Worm (Caenorhabditis elegans) whole organism, L4/young adult: ENCODE measurements around the gene cul-4.
A peak's percentile ranks its signal among the peaks of the same experiment; 100 is the strongest.

Source experiments
- W03F9.2 ChIP-seq: fragments of 150-350 bp; optimal IDR thresholded peaks from 2 replicates; lab custom pipeline; 2014; ENCODE audit warnings: missing biosample characterization, missing genetic modification characterization
- dao-5 ChIP-seq: sonication (generic microtip); optimal IDR thresholded peaks from 2 replicates; lab custom pipeline; 2016; ENCODE audit warnings: missing genotype, missing genetic modification characterization, moderate library complexity, missing compliant biosample characterization
- him-1 ChIP-seq: sonication (generic microtip); optimal IDR thresholded peaks from 2 replicates; lab custom pipeline; 2016; ENCODE audit warnings: missing genotype, missing genetic modification reagents, missing genetic modification characterization, missing compliant biosample characterization

Gene cul-4

DNA sequence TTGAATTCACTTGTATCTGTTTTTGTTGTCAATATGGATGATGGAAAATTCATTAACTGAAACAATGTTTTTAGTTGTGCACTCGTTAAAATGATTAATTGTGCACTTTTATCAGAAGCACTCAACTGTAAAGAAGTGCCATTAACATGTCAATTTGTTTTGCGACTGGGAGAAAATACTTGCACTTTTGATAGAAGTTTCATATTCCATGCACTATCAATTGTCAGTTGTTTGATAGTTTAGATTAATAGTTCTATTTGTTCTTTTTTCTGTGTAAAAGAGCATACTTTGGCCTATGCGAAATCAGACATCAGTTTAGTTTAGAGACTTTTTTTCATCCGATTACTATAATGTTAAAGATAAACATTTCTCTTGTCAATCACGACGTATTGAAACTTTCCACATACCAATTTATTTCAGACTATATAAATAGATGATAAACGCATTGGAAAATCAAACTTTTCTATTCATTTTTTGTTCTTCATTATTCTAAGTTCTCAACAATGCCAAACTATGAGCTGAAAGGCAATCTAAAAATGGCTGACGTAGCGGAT is 11.9 kb upstream of the cul-4 start, which contains the start of gene C30G12.2:
Gene C30G12.2, plus strand, starts transcription at position 504 of the 554 bp plus-strand sequence.
- TF ChIP-seq dao-5 (tag; lab: Kevin White, UChicago): no peak
- TF ChIP-seq W03F9.2 (tag; lab: Kevin White, UChicago): no peak
- TF ChIP-seq him-1 (tag; lab: Kevin White, UChicago): no peak

DNA sequence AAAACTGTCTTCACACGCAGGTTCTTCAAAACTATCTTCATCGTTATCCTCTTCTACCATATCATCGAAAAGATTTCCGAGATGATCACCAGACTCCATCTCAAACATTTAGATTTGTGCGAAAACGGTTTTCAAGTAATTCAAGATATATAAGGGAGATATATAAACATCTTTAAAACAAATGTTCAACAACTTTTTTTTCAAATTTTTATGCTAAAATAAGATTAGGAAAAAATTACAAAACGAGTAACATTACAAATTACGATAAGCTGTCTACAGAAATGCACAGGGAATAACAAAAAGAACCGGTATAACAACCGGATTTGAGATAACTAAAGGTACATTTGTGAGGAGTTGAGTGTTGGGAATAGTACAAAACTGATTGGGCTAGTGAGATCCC is 6.0 kb upstream of the cul-4 start, which contains the start of gene C30G12.6:
Gene C30G12.6, minus strand, starts transcription at position 101 of the 400 bp plus-strand sequence.
- no peak for TF ChIP-seq dao-5 (tag; lab: Kevin White, UChicago)
- no peak for TF ChIP-seq him-1 (tag; lab: Kevin White, UChicago)
- no peak for TF ChIP-seq W03F9.2 (tag; lab: Kevin White, UChicago)

DNA sequence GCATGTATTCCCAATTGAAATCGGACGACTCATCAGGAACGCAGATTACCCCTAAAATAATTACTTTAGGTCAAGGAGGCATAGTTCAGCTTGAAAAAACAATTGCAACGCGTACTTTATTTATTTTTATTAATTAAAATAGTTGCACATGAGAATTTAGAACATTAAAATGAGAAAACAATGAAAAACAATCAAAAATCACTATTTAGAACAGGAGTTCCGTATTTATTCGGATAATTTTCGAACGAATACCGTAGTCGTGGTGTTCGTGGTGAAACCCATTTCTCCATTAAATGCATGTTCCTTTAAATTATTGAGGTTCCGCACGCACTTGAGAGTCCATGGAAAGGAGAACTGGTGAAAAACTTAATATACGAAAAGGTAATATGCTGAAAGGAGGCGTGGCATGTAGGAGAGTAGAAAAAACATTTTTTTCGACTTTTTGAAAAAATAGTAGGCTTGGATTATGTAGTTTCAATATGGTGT is 3.7 kb upstream of the cul-4 start, which contains the start of gene puf-8:
Gene puf-8, minus strand, starts transcription at position 51 of the 486 bp plus-strand sequence.
- TF ChIP-seq dao-5 (tag; lab: Kevin White, UChicago): no peak

DNA sequence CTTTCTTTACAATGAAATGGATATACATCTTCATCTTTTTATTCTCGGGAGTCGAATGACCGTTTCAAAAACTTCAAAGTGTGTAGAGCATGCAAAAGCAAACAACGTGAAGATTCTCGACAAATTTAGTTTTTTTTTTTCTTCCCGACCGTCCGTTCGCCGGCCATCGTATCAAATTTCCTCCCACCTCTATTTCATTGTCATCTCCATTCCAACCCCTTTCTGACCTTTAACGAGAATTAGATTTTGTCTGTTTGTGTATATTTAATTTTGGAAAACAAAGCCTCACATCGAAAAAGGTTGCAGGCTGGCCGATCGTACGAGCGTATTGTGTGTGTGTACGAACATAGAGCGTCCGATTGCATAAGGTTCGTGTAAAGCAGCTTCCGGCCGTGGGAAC is 2.9 kb upstream of the cul-4 start, which contains the start of gene C30G12.1:
Gene C30G12.1, plus strand, starts transcription at position 301 of the 400 bp plus-strand sequence.
- no peak for TF ChIP-seq dao-5 (tag; lab: Kevin White, UChicago)
- no peak for TF ChIP-seq him-1 (tag; lab: Kevin White, UChicago)
- TF ChIP-seq W03F9.2 (tag; lab: Kevin White, UChicago): no peak

ce11 chrII:7305558-7305957 is 3.7 kb downstream of the cul-4 start, which contains the start of gene brf-1:
Gene brf-1, plus strand, starts transcription at chrII:7305858.
- TF ChIP-seq him-1 (tag; lab: Kevin White, UChicago) (no peak), W03F9.2 (tag; lab: Kevin White, UChicago) (no peak), dao-5 (tag; lab: Kevin White, UChicago) (no peak)

ce11 chrII:7310023-7310422 is 8.1 kb downstream of the cul-4 start, which contains the start of the genes F45E12.5 and cnep-1:
Gene F45E12.5, minus strand, starts transcription at chrII:7310115.
Gene cnep-1, plus strand, starts transcription at chrII:7310348.
- TF ChIP-seq W03F9.2 (tag; lab: Kevin White, UChicago) (no peak), dao-5 (tag; lab: Kevin White, UChicago) (no peak), him-1 (tag; lab: Kevin White, UChicago) (no peak)

DNA sequence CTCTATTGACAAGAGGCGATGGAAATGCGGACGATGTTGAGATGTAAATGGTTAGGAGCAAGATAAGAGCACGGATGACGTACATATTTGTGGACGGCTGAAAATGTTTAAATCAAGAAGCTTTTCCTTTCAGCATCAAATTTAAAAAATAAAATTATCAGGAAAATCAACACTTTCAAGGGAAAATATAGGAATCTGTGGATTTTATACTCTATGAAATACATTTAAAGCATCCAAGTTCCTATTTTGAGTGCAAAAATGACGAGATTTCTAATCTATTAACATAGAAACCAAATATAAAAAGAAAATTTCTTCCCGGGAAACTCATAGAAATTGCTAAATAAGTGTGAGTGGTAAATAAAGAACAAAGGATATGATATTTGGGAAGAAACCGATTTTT is 12.2 kb downstream of the cul-4 start, which contains the start of gene F45E12.6:
Gene F45E12.6, minus strand, starts transcription at position 101 of the 400 bp plus-strand sequence.
- TF ChIP-seq dao-5 (tag; lab: Kevin White, UChicago) (no peak), him-1 (tag; lab: Kevin White, UChicago) (no peak), W03F9.2 (tag; lab: Kevin White, UChicago) (no peak)

- TF ChIP-seq him-1 (tag; lab: Kevin White, UChicago): no peak
Observed at ce11 chrII:7317468-7317867, 15.6 kb downstream of the cul-4 start, which contains the start of gene F21D12.2. Gene F21D12.2, plus strand, starts transcription at chrII:7317768.

DNA sequence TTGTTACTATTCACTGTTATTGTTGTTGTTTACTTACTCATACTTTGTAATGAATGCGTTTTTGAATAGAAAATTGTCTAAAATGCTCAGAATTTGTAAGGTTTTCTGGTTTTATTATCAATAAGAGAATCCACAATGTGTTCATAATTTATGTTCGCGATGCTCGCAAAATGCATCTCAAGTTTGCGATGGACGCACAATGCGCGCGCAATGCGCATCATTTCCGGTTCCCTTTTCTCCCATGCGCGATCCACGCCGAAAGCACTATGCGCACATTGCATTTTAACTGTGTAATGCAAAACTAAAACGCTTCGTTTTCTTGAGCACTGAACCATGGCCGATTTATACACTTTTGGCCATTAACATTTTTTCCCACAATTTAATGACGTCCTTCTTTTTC is 17.6 kb downstream of the cul-4 start:
- TF ChIP-seq him-1 (tag; lab: Kevin White, UChicago) (peak; percentile 80), W03F9.2 (tag; lab: Kevin White, UChicago) (no peak)

ce11 chrII:7323317-7323716 is 21.4 kb downstream of the cul-4 start:
- TF ChIP-seq dao-5 (tag; lab: Kevin White, UChicago) (no peak), W03F9.2 (tag; lab: Kevin White, UChicago) (no peak), him-1 (tag; lab: Kevin White, UChicago) (no peak)

- TF ChIP-seq dao-5 (tag; lab: Kevin White, UChicago): no peak
- TF ChIP-seq him-1 (tag; lab: Kevin White, UChicago): no peak
- no peak for TF ChIP-seq W03F9.2 (tag; lab: Kevin White, UChicago)
Observed at ce11 chrII:7323925-7324324, 22.0 kb downstream of the cul-4 start, which contains the start of gene F21D12.3. Gene F21D12.3, minus strand, starts transcription at chrII:7324025.

ce11 chrII:7325063-7325480 is 23.2 kb downstream of the cul-4 start:
- TF ChIP-seq W03F9.2 (tag; lab: Kevin White, UChicago) (no peak), him-1 (tag; lab: Kevin White, UChicago) (no peak), dao-5 (tag; lab: Kevin White, UChicago) (no peak)

DNA sequence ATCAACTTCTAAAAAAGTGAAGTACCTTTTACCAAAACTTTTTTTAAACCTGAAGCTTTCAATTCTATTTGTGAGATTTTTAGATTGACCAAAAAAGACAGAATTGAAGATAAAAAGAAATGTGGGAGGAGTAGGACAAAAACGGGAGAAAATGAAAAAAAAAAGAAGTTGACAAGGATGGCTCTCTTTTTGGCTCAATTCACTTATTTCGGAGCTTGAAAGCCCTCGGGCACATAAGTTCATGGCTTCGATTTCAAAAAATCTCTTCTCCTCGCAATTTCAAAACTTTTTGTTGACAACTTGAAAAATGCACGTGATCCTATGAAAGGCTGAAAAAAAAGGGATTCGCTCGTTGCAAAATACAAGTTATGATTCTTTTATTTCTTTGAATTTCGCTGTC is 24.3 kb downstream of the cul-4 start:
- TF ChIP-seq him-1 (tag; lab: Kevin White, UChicago): no peak
- TF ChIP-seq W03F9.2 (tag; lab: Kevin White, UChicago): no peak
- no peak for TF ChIP-seq dao-5 (tag; lab: Kevin White, UChicago)

- TF ChIP-seq him-1 (tag; lab: Kevin White, UChicago): peak; percentile 72
- no peak for TF ChIP-seq dao-5 (tag; lab: Kevin White, UChicago)
- TF ChIP-seq W03F9.2 (tag; lab: Kevin White, UChicago): no peak
Observed at ce11 chrII:7326997-7327396, 25.1 kb downstream of the cul-4 start.
